Worm (Caenorhabditis elegans): Measurements from ENCODE around the gene unc-60.

unc-60 gene

ce11 chrV:1435106-1435505, 39.8 kb upstream of the unc-60 start:
- TF ChIP-seq him-1 (tag; optimal IDR thresholded peaks at IDR 0.05), result no peak
- TF ChIP-seq C06A6.2 (GFP tag; conservative IDR thresholded peaks at IDR 0.05), result no peak
- TF ChIP-seq cebp-1 (GFP tag; IDR thresholded peaks at IDR 0.05), result no peak
- no peak for TF ChIP-seq cebp-1 (tag; optimal IDR thresholded peaks at IDR 0.05)
- no peak for TF ChIP-seq ztf-18 (tag; optimal IDR thresholded peaks at IDR 0.05)
- no peak for TF ChIP-seq mel-28 (tag; optimal IDR thresholded peaks at IDR 0.05; ENCODE audit: borderline replicate concordance)
- no peak for TF ChIP-seq egl-18 (GFP tag; IDR thresholded peaks at IDR 0.05)
- no peak for TF ChIP-seq F10E7.11 (tag; optimal IDR thresholded peaks at IDR 0.05)
- TF ChIP-seq die-1 (tag; optimal IDR thresholded peaks at IDR 0.05), result no peak
- no peak for TF ChIP-seq nhr-27 (tag; optimal IDR thresholded peaks at IDR 0.05)
- TF ChIP-seq ztf-25 (GFP tag; IDR thresholded peaks at IDR 0.05), result no peak
- TF ChIP-seq K11D2.4 (GFP tag; IDR thresholded peaks at IDR 0.05), result no peak
- no peak for TF ChIP-seq efl-1 (GFP tag; optimal IDR thresholded peaks at IDR 0.05)
- TF ChIP-seq xnd-1 (tag; optimal IDR thresholded peaks at IDR 0.05), result no peak
- no peak for TF ChIP-seq attf-3 (GFP tag; conservative IDR thresholded peaks at IDR 0.05)
- no peak for TF ChIP-seq ztf-22 (GFP tag; optimal IDR thresholded peaks at IDR 0.05)
- TF ChIP-seq ztf-6 (GFP tag; IDR thresholded peaks at IDR 0.05), result no peak
- no peak for TF ChIP-seq rcor-1 (GFP tag; IDR thresholded peaks at IDR 0.05)
- TF ChIP-seq atf-7 (tag; optimal IDR thresholded peaks at IDR 0.05), result no peak
- TF ChIP-seq F52B5.7 (tag; optimal IDR thresholded peaks at IDR 0.05), result no peak

- TF ChIP-seq T07F8.4 (tag; optimal IDR thresholded peaks at IDR 0.05) (no peak), aptf-2 (GFP tag; conservative IDR thresholded peaks at IDR 0.05) (no peak), dpl-1 (GFP tag; optimal IDR thresholded peaks at IDR 0.05) (no peak), cebp-2 (GFP tag; IDR thresholded peaks at IDR 0.05) (no peak), F22D6.2 (tag; optimal IDR thresholded peaks at IDR 0.05) (no peak), Y56A3A.18 (GFP tag; IDR thresholded peaks at IDR 0.05) (no peak), C06A6.2 (GFP tag; conservative IDR thresholded peaks at IDR 0.05) (no peak), F33H1.4 (GFP tag; IDR thresholded peaks at IDR 0.05) (no peak), ZK185.1 (tag; optimal IDR thresholded peaks at IDR 0.05; ENCODE audit: poor library complexity, severe bottlenecking) (no peak), F37B4.10 (GFP tag; IDR thresholded peaks at IDR 0.05) (no peak), unc-130 (GFP tag; optimal IDR thresholded peaks at IDR 0.05) (no peak), hsf-1 (GFP tag; IDR thresholded peaks at IDR 0.05) (no peak), ztf-26 (tag; optimal IDR thresholded peaks at IDR 0.05) (no peak), attf-6 (GFP tag; IDR thresholded peaks at IDR 0.05) (no peak)
Measured at ce11 chrV:1438205-1438604, 36.7 kb upstream of the unc-60 start.

- TF ChIP-seq let-607 (tag; optimal IDR thresholded peaks at IDR 0.05), result no peak
- TF ChIP-seq gei-17 (GFP tag; optimal IDR thresholded peaks at IDR 0.05), result no peak
- TF ChIP-seq lin-40 (tag; optimal IDR thresholded peaks at IDR 0.05), result peak; percentile 29
- TF ChIP-seq K11D2.4 (GFP tag; IDR thresholded peaks at IDR 0.05), result peak; percentile 20; the same call in 1 of the 2 replicates
- TF ChIP-seq ztf-26 (tag; optimal IDR thresholded peaks at IDR 0.05), result peak; percentile 29
Measured at ce11 chrV:1438832-1439231, 36.1 kb upstream of the unc-60 start, which contains the start of gene R09B5.11. Gene R09B5.11, plus strand, starts transcription at chrV:1439205.

- TF ChIP-seq nfya-2 (GFP tag; IDR thresholded peaks at IDR 0.05), result no peak
- TF ChIP-seq ceh-58 (GFP tag; IDR thresholded peaks at IDR 0.05), result no peak
- no peak for TF ChIP-seq F57A8.1 (GFP tag; optimal IDR thresholded peaks at IDR 0.05)
- no peak for TF ChIP-seq snpc-4 (GFP tag; optimal IDR thresholded peaks at IDR 0.05)
- no peak for TF ChIP-seq snpc-4 (tag; optimal IDR thresholded peaks at IDR 0.05)
- no peak for TF ChIP-seq nhr-179 (tag; optimal IDR thresholded peaks at IDR 0.05)
- TF ChIP-seq rec-8 (tag; optimal IDR thresholded peaks at IDR 0.05), result no peak
- no peak for TF ChIP-seq F39B2.1 (GFP tag; IDR thresholded peaks at IDR 0.05)
- TF ChIP-seq ztf-25 (GFP tag; IDR thresholded peaks at IDR 0.05), result no peak
- TF ChIP-seq tbx-9 (tag; optimal IDR thresholded peaks at IDR 0.05; ENCODE audit: borderline replicate concordance), result no peak
- no peak for TF ChIP-seq hlh-12 (tag; optimal IDR thresholded peaks at IDR 0.05)
- TF ChIP-seq somi-1 (GFP tag; optimal IDR thresholded peaks at IDR 0.05), result no peak
- TF ChIP-seq ztf-3 (GFP tag; optimal IDR thresholded peaks at IDR 0.05), result no peak
Measured at ce11 chrV:1442042-1442441, 32.8 kb upstream of the unc-60 start, which contains the start of gene cnc-11. Gene cnc-11, plus strand, starts transcription at chrV:1442342.

Measured in whole organism, young adult.